Fruit fly (Drosophila melanogaster): ENCODE measurements around the gene CG9902.
A peak's percentile ranks its signal among the peaks of the same experiment; 100 is the strongest.

- no peak for TF ChIP-seq Ets21C (GFP tag; optimal IDR thresholded peaks at IDR 0.05)
- TF ChIP-seq CG11294 (GFP tag; IDR thresholded peaks at IDR 0.05) = no peak
- TF ChIP-seq CG6276 (GFP tag; optimal IDR thresholded peaks at IDR 0.05) = peak; percentile 21
- peak; percentile 51 for TF ChIP-seq Eip78C (GFP tag)
Measured at dm6 chrX:16579978-16580377, 32.7 kb upstream of the CG9902 start.

Data from whole organism, prepupa.